Worm (Caenorhabditis elegans) whole organism, midembryonic: ENCODE results near the gene ncx-8.

Source experiments
- T22C8.4 ChIP-seq: fragments of 200-800 bp; sonication (Bioruptor generic); IDR thresholded peaks from 2 replicates; pipeline ENCODE4 v1.3.6; 2022; ENCODE audit warnings: missing genetic modification characterization, missing compliant biosample characterization
- cog-1 ChIP-seq: sonication (generic microtip); optimal IDR thresholded peaks from 2 replicates; lab custom pipeline; 2016; ENCODE audit warnings: missing genetic modification characterization, missing compliant biosample characterization
- klf-2 ChIP-seq: fragments of 200-800 bp; sonication (Bioruptor generic); conservative IDR thresholded peaks from 2 replicates; pipeline ENCODE4 v1.3.6; 2022; ENCODE audit warnings: missing genetic modification reagents, missing genetic modification characterization, missing compliant biosample characterization
- med-1 ChIP-seq: sonication (generic microtip); optimal IDR thresholded peaks from 2 replicates; lab custom pipeline; 2017; ENCODE audit warnings: missing genetic modification characterization, mild to moderate bottlenecking, missing compliant biosample characterization, antibody characterized with exemption, missing genetic modification reagents; ENCODE audit not compliant: insufficient read depth
- ref-1 ChIP-seq: fragments of 200-800 bp; sonication (Bioruptor generic); conservative IDR thresholded peaks from 2 replicates; pipeline ENCODE4 v1.3.6; 2022; ENCODE audit warnings: missing genetic modification reagents, missing genetic modification characterization, missing compliant biosample characterization
- tab-1 ChIP-seq: fragments of 200-800 bp; sonication (Bioruptor generic); IDR thresholded peaks from 2 replicates; pipeline ENCODE4 v1.3.6; 2022; ENCODE audit warnings: missing genetic modification characterization, missing compliant biosample characterization
- ztf-23 ChIP-seq: fragments of 200-800 bp; sonication (Bioruptor generic); IDR thresholded peaks from 2 replicates; pipeline ENCODE4 v1.3.6; 2022; ENCODE audit warnings: missing genetic modification reagents, missing genetic modification characterization, missing compliant biosample characterization
- ztf-29 ChIP-seq: fragments of 200-800 bp; sonication (Bioruptor generic); IDR thresholded peaks from 2 replicates; pipeline ENCODE4 v1.3.6; 2022; ENCODE audit warnings: missing genetic modification reagents, missing genetic modification characterization, missing compliant biosample characterization

- TF ChIP-seq ztf-23, result no peak
- TF ChIP-seq ztf-29, result no peak
- TF ChIP-seq ref-1 (GFP tag; lab: Robert Waterston, UW), result no peak
- no peak for TF ChIP-seq tab-1 (GFP tag; lab: Robert Waterston, UW)
- no peak for TF ChIP-seq klf-2 (GFP tag; lab: Robert Waterston, UW)
- no peak for TF ChIP-seq cog-1 (tag; lab: Kevin White, UChicago)
- TF ChIP-seq T22C8.4 (GFP tag; lab: Robert Waterston, UW), result no peak
- no peak for TF ChIP-seq med-1 (GFP tag; lab: Kevin White, UChicago)
These were observed 3.9 kb downstream of the ncx-8 start, which contains the start of gene srsx-13 for ce11 chrV:4983091-4983490.
